Worm (Caenorhabditis elegans) whole organism, young adult: Measurements from ENCODE around the gene atx-2.
"Not testable (repeated sequence)": the region's sequence is repeated elsewhere in the genome, so short reads cannot be mapped to it uniquely, and the experiment has no call there.

Source experiments
- chd-7 ChIP-seq: sonication (generic microtip); optimal IDR thresholded peaks from 2 replicates; lab custom pipeline; 2016; ENCODE audit warnings: mild to moderate bottlenecking, missing genetic modification characterization, moderate library complexity, missing compliant biosample characterization
- nhr-80 ChIP-seq: sonication (generic microtip); optimal IDR thresholded peaks from 2 replicates; lab custom pipeline; 2016; ENCODE audit warnings: missing genetic modification characterization, missing compliant biosample characterization
- snpc-3.4 ChIP-seq: sonication (generic microtip); optimal IDR thresholded peaks from 2 replicates; lab custom pipeline; 2017; ENCODE audit warnings: missing genetic modification characterization, mild to moderate bottlenecking, missing compliant biosample characterization, antibody characterized with exemption, moderate library complexity, missing genotype, missing genetic modification reagents

ce11 chrIII:10438780-10439179 is 22.4 kb upstream of the atx-2 start, which contains the start of gene H04D03.6:
- TF ChIP-seq nhr-80, chd-7, snpc-3.4 (tag; lab: Kevin White, UChicago): not testable (repeated sequence)
